Worm (Caenorhabditis elegans) whole organism, L4 larva: ENCODE measurements around the gene pepm-1.

Experiments
- ama-1 ChIP-seq: fragments of 150-350 bp; optimal IDR thresholded peaks from 2 replicates; lab custom pipeline; 2014; ENCODE audit warnings: inconsistent platforms, mixed read lengths
- fos-1 ChIP-seq: fragments of 150-350 bp; optimal IDR thresholded peaks from 2 replicates; lab custom pipeline; 2014; ENCODE audit warnings: missing biosample characterization, missing genetic modification characterization
- mxl-2 ChIP-seq: fragments of 200-800 bp; sonication (Bioruptor generic); conservative IDR thresholded peaks from 2 replicates; pipeline ENCODE4 v1.3.6; 2022; ENCODE audit warnings: missing genetic modification reagents, missing genetic modification characterization, missing compliant biosample characterization
- nhr-76 ChIP-seq: fragments of 150-350 bp; optimal IDR thresholded peaks from 2 replicates; lab custom pipeline; 2014; ENCODE audit warnings: missing biosample characterization, missing genetic modification characterization
- nhr-77 ChIP-seq: fragments of 150-350 bp; optimal IDR thresholded peaks from 2 replicates; lab custom pipeline; 2014; ENCODE audit warnings: missing biosample characterization, missing genetic modification characterization
- pqm-1 ChIP-seq: sonication (generic microtip); optimal IDR thresholded peaks from 2 replicates; lab custom pipeline; 2017; ENCODE audit warnings: missing biosample characterization, missing genetic modification characterization
- ztf-11 ChIP-seq: fragments of 150-350 bp; optimal IDR thresholded peaks from 2 replicates; lab custom pipeline; 2014; ENCODE audit warnings: missing biosample characterization, missing genetic modification characterization

DNA sequence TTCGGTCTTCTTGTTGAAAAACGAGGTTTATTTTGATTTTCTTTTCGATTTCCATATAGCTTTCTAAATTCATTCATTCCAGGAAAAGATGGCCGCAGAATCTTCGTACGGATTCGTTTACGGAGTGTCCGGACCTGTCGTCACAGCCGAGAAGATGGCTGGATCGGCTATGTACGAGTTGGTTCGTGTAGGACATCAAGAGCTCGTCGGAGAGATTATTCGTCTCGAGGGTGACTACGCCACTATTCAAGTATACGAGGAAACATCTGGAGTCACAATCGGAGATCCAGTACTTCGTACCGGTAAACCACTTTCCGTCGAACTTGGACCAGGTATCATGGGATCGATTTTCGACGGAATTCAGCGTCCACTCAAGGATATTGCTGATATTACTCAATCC, 22.7 kb downstream of the pepm-1 start, which contains the start of gene vha-13:
- TF ChIP-seq nhr-76 (tag; lab: Kevin White, UChicago) (no peak), nhr-77 (tag; lab: Kevin White, UChicago) (no peak), pqm-1 (tag; lab: Kevin White, UChicago) (no peak), mxl-2 (GFP tag; lab: Robert Waterston, UW) (no peak), fos-1 (no peak), ama-1 (lab: Kevin White, UChicago) (no peak), ztf-11 (tag; lab: Kevin White, UChicago) (no peak)
